Worm (Caenorhabditis elegans): ENCODE measurements around the gene dnj-23.

DNA sequence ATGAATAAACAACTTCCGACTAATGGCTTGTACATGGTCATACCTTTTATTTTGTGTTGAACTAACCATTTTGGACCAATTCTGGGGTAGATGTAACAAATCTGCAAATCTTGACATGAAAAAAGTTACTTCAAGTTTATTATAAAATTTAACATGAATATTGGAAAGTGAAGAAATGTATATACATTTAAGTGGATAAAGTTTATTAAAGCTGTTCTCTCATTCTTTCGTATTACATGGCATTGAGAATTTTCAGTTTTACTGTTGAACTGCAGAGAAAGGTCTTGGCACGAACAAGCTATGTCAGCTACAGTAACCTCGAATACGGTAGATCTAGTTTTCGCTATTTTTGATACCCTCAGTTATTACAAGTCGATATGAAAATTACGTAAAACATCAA, 14.8 kb downstream of the dnj-23 start, which contains the start of gene C07H4.1:
- no peak for TF ChIP-seq T22C8.4 (GFP tag; IDR thresholded peaks at IDR 0.05)
- no peak for TF ChIP-seq klf-2 (GFP tag; conservative IDR thresholded peaks at IDR 0.05)
- TF ChIP-seq tab-1 (GFP tag; IDR thresholded peaks at IDR 0.05): no peak

Measured in whole organism, midembryonic.